Fruit fly (Drosophila melanogaster): ENCODE data around the gene CG6028.

CG6028 gene

dm6 chr3R:22041625-22042282, 16.4 kb upstream of the CG6028 start, which contains the start of gene how:
Gene how, plus strand, starts transcription at chr3R:22042191.
- TF ChIP-seq noc (tag; optimal IDR thresholded peaks at IDR 0.05) = no peak

dm6 chr3R:22040400-22040799, 15.1 kb upstream of the CG6028 start:
- TF ChIP-seq noc (tag; optimal IDR thresholded peaks at IDR 0.05) = no peak

DNA sequence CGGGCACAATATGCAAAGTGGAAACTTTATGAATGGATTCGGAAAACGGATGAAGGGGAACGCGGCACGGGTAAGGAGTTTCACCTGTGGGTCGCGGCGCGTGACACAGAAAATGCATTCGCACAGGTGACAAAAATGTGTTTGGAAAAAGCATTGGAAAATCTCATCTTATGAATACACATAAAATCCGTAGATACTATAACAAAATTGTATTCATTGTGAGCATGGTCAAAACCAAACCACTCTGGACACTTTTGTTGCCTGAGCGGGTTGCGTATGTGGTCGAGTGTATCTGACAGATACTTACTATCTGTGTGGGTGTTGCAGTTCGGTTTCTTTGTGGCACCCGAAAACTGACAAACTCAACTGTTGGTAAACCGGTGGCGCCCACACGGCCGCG, 14.2 kb upstream of the CG6028 start:
- TF ChIP-seq noc (tag; optimal IDR thresholded peaks at IDR 0.05) = no peak

dm6 chr3R:22035552-22035951, 10.2 kb upstream of the CG6028 start:
- no peak for TF ChIP-seq noc (tag; optimal IDR thresholded peaks at IDR 0.05)

DNA sequence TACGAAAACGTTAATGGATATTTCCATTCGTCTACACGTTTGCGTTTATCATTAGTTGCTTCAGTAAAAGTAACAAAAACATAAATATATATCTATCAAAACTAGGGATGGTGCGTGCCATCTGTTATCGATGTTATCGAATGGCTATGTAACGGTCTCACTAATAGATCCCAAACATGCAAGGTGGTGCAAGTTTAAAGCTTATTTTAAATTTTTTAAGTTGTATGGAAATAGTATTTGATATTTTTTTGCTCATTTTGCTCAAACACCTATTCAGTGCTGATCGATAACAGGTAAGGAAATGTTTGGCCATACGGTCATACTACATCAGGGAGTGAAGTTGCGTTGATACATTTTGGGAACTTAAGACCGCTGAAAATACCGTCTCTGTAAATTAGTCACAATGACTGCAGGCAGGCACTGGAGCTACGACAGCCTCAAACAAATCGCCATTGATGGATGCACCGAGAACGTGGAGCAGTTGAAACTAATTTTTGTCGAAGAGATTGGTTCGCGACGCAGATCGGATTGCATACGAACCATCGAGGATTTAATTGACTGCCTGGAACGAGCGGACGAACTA, 8.9 kb upstream of the CG6028 start, which contains the start of the genes CG45099, CG6015, pit and Fadd:
CG45099 (minus strand) TSS at position 127 of the 583 bp plus-strand sequence.
CG6015 (minus strand) TSS at position 127 of the 583 bp plus-strand sequence.
pit (plus strand) TSS at position 139 of the 583 bp plus-strand sequence.
Fadd (plus strand) TSS at position 296 of the 583 bp plus-strand sequence.
- no peak for TF ChIP-seq noc (tag; optimal IDR thresholded peaks at IDR 0.05)

DNA sequence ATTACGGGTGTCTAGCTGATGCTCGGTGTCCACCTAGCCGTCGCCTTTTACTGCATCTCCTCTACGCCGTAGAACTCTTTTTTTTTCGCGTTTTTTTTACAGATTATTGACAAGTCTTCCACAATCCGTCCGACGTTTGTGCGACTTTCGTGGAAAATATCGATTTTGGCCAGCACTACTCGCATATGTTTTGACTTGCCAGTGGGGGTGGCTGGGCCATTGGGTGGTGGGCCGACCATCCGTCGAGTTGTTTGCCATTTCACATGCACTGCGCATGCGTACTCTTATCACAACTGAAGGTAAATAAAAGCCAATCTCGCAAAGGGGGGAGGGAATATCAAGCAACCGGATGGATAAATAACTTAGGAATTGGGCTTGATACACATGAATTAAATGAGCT, 6.4 kb upstream of the CG6028 start, which contains the start of gene CG13409:
CG13409 (minus strand) TSS at position 163 of the 400 bp plus-strand sequence.
- TF ChIP-seq noc (tag; optimal IDR thresholded peaks at IDR 0.05) = no peak

dm6 chr3R:22027743-22028099, 2.4 kb upstream of the CG6028 start:
- TF ChIP-seq noc (tag; optimal IDR thresholded peaks at IDR 0.05) = no peak

DNA sequence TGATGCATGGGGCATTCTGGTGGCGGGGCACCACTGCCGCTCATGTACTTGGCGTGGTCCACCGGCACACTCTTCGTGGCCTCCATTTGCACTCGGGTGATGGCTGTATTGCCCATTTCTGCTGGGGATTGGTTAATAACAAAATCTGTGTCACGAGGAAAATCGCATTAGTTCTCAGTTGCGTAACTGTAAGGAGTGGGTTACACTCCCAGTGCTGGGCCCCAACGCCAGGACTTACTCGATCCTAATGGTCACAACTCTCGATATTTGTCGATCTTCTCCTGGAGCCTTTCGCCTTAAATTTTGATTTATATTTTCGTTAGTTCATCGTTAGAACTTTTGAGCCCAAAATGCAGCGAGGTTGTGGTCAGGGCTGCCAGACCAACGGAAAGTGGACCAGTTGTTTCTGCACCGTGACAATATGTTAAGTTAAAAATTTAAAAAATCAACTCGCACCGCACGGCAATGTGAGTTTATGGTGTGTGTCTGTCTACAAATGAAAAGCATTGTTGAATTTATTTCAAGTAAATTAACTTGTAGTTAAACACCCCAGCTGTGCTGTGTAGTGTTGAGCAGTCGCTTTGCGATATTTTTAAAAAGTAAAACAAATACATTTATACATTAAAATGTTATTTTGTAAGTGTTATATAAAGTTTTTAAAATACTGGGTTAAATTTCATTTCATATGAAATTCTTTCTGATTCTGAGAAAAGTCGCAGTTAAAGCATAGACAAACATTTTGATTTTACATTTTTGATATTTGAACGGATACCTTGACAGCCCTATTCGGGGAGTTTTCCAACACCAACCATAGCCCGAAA, 1.8 kb upstream of the CG6028 start, which contains the start of the genes Cchl and ND-42:
Cchl (minus strand) TSS at position 559 of the 821 bp plus-strand sequence.
ND-42 (plus strand) TSS at position 788 of the 821 bp plus-strand sequence.
- TF ChIP-seq noc (tag; optimal IDR thresholded peaks at IDR 0.05) = peak; percentile 87

DNA sequence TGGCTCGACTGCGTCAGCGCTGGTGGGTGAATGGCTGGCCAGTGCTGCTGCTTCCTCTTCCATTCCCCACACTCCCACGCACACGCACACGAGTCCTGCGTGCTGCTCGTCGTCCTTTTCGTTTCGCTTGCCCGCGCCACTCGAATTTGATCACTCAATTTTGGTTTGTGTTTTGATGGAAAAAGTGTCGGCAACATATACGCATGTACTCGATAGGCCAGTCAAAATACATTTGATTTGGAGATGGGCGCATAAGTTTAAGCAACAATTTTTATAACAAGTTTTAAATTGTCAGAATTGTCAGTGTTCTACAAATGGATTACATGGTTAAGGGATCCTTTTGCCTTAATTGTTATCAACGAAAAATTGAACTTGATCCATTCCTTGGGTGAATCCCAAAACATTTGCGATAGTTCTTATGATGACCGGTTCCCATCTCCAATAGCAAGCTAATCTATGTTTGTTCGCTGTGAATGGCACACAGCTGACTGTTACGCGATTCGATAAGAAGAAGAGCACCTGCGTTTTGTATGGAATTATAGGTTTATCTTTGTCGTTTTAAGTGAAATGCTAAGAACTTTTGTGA, 2.2 kb downstream of the CG6028 start, which contains the start of the genes Mitofilin and mRpL35:
Mitofilin (minus strand) TSS at position 295 of the 586 bp plus-strand sequence.
mRpL35 (plus strand) TSS at position 487 of the 586 bp plus-strand sequence.
- TF ChIP-seq noc (tag; optimal IDR thresholded peaks at IDR 0.05) = no peak

DNA sequence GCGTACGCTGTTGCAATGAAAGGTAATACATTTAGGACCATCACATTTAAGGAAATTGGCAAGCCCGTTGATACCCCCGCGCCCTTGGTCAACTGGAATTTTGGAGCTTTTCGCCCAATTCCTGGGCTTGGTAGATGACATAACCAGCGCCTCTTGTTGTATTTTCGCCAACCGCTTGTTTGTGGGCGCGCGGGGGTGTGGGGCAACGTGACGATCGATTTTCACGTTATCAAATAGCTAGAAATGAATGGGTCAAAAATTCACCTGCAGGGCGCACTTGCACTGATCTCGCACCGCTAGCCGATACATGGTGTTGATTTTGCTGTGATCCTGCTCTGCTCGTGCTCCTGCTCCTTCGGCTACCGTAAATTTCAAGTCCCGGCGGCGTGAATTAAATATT, 2.7 kb downstream of the CG6028 start:
- TF ChIP-seq noc (tag; optimal IDR thresholded peaks at IDR 0.05) = no peak

- TF ChIP-seq noc (tag; optimal IDR thresholded peaks at IDR 0.05) = peak; percentile 11
Observed at dm6 chr3R:22018777-22019420, 6.4 kb downstream of the CG6028 start, which contains the start of gene Idh3b. Gene Idh3b, minus strand, starts transcription at chr3R:22019382.

- no peak for TF ChIP-seq noc (tag; optimal IDR thresholded peaks at IDR 0.05)
Observed at dm6 chr3R:22014397-22014796, 10.9 kb downstream of the CG6028 start, which contains the start of gene Theg. Gene Theg, plus strand, starts transcription at chr3R:22014697.

DNA sequence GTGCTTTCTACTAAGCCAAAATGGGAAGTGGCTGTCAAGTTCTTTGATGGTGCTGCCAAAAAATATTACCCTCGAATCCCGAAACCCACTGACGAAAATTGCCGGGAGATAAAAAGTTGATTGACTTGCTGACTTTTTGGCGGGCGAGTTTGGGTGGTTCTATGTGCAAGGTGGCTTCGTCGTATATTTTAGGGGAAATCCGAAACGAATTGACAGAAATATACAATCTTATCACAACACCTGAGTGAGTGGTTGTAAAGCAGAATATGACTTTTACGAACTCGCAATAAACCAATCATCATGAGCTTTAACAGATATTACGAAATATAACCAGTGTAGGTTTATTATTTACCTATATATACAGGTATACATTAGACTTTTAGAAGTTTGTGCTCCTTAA, 21.8 kb downstream of the CG6028 start:
- no peak for TF ChIP-seq noc (tag; optimal IDR thresholded peaks at IDR 0.05)

DNA sequence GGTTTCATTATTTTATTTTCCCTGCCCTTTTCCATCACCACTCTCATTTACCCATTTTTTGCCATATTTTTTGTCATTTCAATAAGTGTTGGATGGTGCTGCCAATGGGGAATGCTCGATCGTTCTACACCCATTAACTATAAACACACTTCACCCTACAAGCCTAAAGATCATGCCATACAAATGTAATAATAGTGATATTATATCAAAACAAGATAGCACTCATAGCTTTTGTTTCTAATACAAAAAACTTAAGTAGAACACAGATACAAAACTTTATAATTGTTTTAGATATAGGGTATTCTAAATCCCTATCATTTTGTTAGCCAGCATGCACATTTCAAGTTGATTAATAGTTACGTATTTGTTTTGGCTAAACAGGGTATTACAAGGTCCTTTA, 25.7 kb downstream of the CG6028 start:
- TF ChIP-seq noc (tag; optimal IDR thresholded peaks at IDR 0.05) = no peak

DNA sequence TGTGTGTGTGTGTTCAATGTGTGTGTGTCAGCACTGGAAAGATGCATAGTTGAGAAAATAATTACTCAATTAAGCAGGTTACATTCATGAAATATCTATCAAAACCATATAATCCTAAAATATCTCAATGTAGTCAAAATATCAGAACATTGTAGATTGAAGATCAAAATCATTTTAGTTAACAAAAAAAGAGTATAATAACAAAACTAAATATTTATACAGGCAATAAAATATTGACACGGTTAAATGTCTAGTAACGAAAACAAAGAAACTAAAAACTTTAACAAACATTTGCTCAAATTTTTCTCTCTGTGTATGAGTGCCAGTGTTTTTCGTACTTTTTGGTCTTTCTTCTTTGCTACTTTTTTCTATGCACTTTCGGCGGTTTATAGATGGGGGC, 26.4 kb downstream of the CG6028 start:
- no peak for TF ChIP-seq noc (tag; optimal IDR thresholded peaks at IDR 0.05)
